Worm (Caenorhabditis elegans) whole organism, L4 larva: ENCODE measurements around the gene srlf-33.

Source experiments
- D1046.2 ChIP-seq: fragments of 200-800 bp; sonication (Bioruptor generic); IDR thresholded peaks from 2 replicates; pipeline ENCODE4 v1.3.6; 2022; ENCODE audit warnings: missing genetic modification characterization, missing compliant biosample characterization
- F10B5.3 ChIP-seq: sonication (generic microtip); optimal IDR thresholded peaks from 2 replicates; lab custom pipeline; 2016; ENCODE audit warnings: mild to moderate bottlenecking, missing genetic modification characterization, missing compliant biosample characterization
- T20F7.1 ChIP-seq: fragments of 200-800 bp; sonication (Bioruptor generic); optimal IDR thresholded peaks from 2 replicates; lab custom pipeline; 2018; ENCODE audit warnings: mild to moderate bottlenecking, missing genetic modification characterization, missing compliant biosample characterization
- Y75B8A.6 ChIP-seq: fragments of 200-800 bp; sonication (Bioruptor generic); IDR thresholded peaks from 2 replicates; pipeline ENCODE4 v1.3.6; 2022; ENCODE audit warnings: missing genetic modification reagents, missing genetic modification characterization, missing compliant biosample characterization
- ZK546.5 ChIP-seq, 2 experiments: sonication (generic microtip); optimal IDR thresholded peaks; 2 replicates each; lab custom pipeline; 2017; ENCODE audit warnings: missing biosample characterization in 2 of 2, missing genetic modification characterization in 2 of 2
- ama-1 ChIP-seq: fragments of 150-350 bp; optimal IDR thresholded peaks from 2 replicates; lab custom pipeline; 2014; ENCODE audit warnings: inconsistent platforms, mixed read lengths
- ceh-28 ChIP-seq: fragments of 150-350 bp; optimal IDR thresholded peaks from 2 replicates; lab custom pipeline; 2014; ENCODE audit warnings: missing biosample characterization, missing genetic modification reagents, missing genetic modification characterization
- ceh-32 ChIP-seq: sonication (generic microtip); optimal IDR thresholded peaks from 2 replicates; lab custom pipeline; 2016; ENCODE audit warnings: mild to moderate bottlenecking, missing genetic modification characterization, missing compliant biosample characterization; ENCODE audit not compliant: poor library complexity
- ceh-62 ChIP-seq: sonication (generic microtip); optimal IDR thresholded peaks from 2 replicates; lab custom pipeline; 2017; ENCODE audit warnings: missing biosample characterization, missing genetic modification characterization
- ceh-82 ChIP-seq: sonication (generic microtip); optimal IDR thresholded peaks from 2 replicates; lab custom pipeline; 2017; ENCODE audit warnings: missing biosample characterization, missing genetic modification characterization
- cey-2 ChIP-seq: sonication (generic microtip); optimal IDR thresholded peaks from 3 replicates; lab custom pipeline; 2017; ENCODE audit warnings: missing genetic modification characterization, mild to moderate bottlenecking, missing compliant biosample characterization, antibody characterized with exemption, borderline replicate concordance; ENCODE audit not compliant: insufficient read depth
- dmd-6 ChIP-seq: fragments of 200-800 bp; sonication (Bioruptor generic); IDR thresholded peaks from 2 replicates; pipeline ENCODE4 v1.3.6; 2022; ENCODE audit warnings: missing genetic modification reagents, missing genetic modification characterization, missing compliant biosample characterization
- dmd-8 ChIP-seq: fragments of 200-800 bp; sonication (Bioruptor generic); IDR thresholded peaks from 2 replicates; pipeline ENCODE4 v1.3.6; 2022; ENCODE audit warnings: missing genetic modification characterization, missing compliant biosample characterization
- hif-1 ChIP-seq, 2 experiments: sonication (generic microtip); optimal IDR thresholded peaks; 2 replicates each; lab custom pipeline; 2016 to 2017; ENCODE audit warnings: missing compliant biosample characterization in 2 of 2, missing genetic modification characterization in 2 of 2, missing genetic modification reagents in 2 of 2, missing genotype in 2 of 2, mild to moderate bottlenecking in 1 of 2
- lin-1 ChIP-seq: fragments of 200-800 bp; sonication (Bioruptor generic); IDR thresholded peaks from 2 replicates; pipeline ENCODE4 v1.3.6; 2022; ENCODE audit warnings: missing genetic modification reagents, missing genetic modification characterization, missing compliant biosample characterization
- lin-15B ChIP-seq: fragments of 150-350 bp; sonication (generic microtip); optimal IDR thresholded peaks from 3 replicates; lab custom pipeline; 2014; ENCODE audit warnings: missing biosample characterization, missing genetic modification characterization
- lir-3 ChIP-seq: sonication (generic microtip); optimal IDR thresholded peaks from 2 replicates; lab custom pipeline; 2016; ENCODE audit warnings: mild to moderate bottlenecking, missing genetic modification characterization, missing compliant biosample characterization
- madf-9 ChIP-seq: fragments of 200-800 bp; sonication (Bioruptor generic); conservative IDR thresholded peaks from 2 replicates; pipeline ENCODE4 v1.3.6; 2022; ENCODE audit warnings: missing genetic modification reagents, missing genetic modification characterization, missing compliant biosample characterization
- mdl-1 ChIP-seq, 2 experiments: fragments of 150-350 bp in 1 of 2; sonication (generic microtip) in 1 of 2; optimal IDR thresholded peaks; 2 replicates each; lab custom pipeline; 2014 to 2017; ENCODE audit warnings: missing biosample characterization in 2 of 2, missing genetic modification characterization in 2 of 2
- mes-2 ChIP-seq: sonication (generic microtip); optimal IDR thresholded peaks from 2 replicates; lab custom pipeline; 2016; ENCODE audit warnings: missing genotype, mild to moderate bottlenecking, missing genetic modification characterization, missing compliant biosample characterization; ENCODE audit not compliant: poor library complexity, severe bottlenecking
- mxl-2 ChIP-seq: fragments of 200-800 bp; sonication (Bioruptor generic); conservative IDR thresholded peaks from 2 replicates; pipeline ENCODE4 v1.3.6; 2022; ENCODE audit warnings: missing genetic modification reagents, missing genetic modification characterization, missing compliant biosample characterization
- nhr-10 ChIP-seq: fragments of 150-350 bp; optimal IDR thresholded peaks from 2 replicates; lab custom pipeline; 2014; ENCODE audit warnings: missing biosample characterization, missing genetic modification characterization
- nhr-102 ChIP-seq: sonication (generic microtip); optimal IDR thresholded peaks from 2 replicates; lab custom pipeline; 2016; ENCODE audit warnings: mild to moderate bottlenecking, missing genetic modification characterization, moderate library complexity, missing compliant biosample characterization
- nhr-11 ChIP-seq: fragments of 150-350 bp; optimal IDR thresholded peaks from 2 replicates; lab custom pipeline; 2014; ENCODE audit warnings: missing biosample characterization, missing genetic modification characterization
- nhr-25 ChIP-seq: sonication (generic microtip); optimal IDR thresholded peaks from 2 replicates; lab custom pipeline; 2017; ENCODE audit warnings: missing genetic modification characterization, mild to moderate bottlenecking, missing compliant biosample characterization, antibody characterized with exemption, moderate library complexity, borderline replicate concordance; ENCODE audit not compliant: insufficient read depth
- nhr-28 ChIP-seq: fragments of 150-350 bp; optimal IDR thresholded peaks from 2 replicates; lab custom pipeline; 2014; ENCODE audit warnings: missing biosample characterization, missing genetic modification characterization
- nhr-48 ChIP-seq: sonication (generic microtip); optimal IDR thresholded peaks from 2 replicates; lab custom pipeline; 2016; ENCODE audit warnings: mild to moderate bottlenecking, missing genetic modification characterization, missing compliant biosample characterization
- nhr-6 ChIP-seq: fragments of 150-350 bp; optimal IDR thresholded peaks from 2 replicates; lab custom pipeline; 2014; ENCODE audit warnings: missing biosample characterization, missing genetic modification characterization
- pha-4 ChIP-seq, 2 experiments: fragments of 150-350 bp in 1 of 2; fragments of 200-800 bp in 1 of 2; sonication (Bioruptor generic) in 1 of 2; IDR thresholded peaks in 1 of 2; optimal IDR thresholded peaks in 1 of 2; 2 replicates each; pipeline versions ENCODE4 v1.3.6 to Lab custom; 2014 to 2022; ENCODE audit warnings: missing genetic modification characterization in 2 of 2, missing genetic modification reagents in 2 of 2, missing biosample characterization in 1 of 2, missing compliant biosample characterization in 1 of 2
- pqm-1 ChIP-seq: sonication (generic microtip); optimal IDR thresholded peaks from 2 replicates; lab custom pipeline; 2017; ENCODE audit warnings: missing biosample characterization, missing genetic modification characterization
- sdz-12 ChIP-seq: fragments of 200-800 bp; sonication (Bioruptor generic); optimal IDR thresholded peaks from 2 replicates; lab custom pipeline; 2018; ENCODE audit warnings: mild to moderate bottlenecking, missing genetic modification characterization, missing compliant biosample characterization
- set-16 ChIP-seq: fragments of 200-800 bp; sonication (Bioruptor generic); IDR thresholded peaks from 2 replicates; pipeline ENCODE4 v1.3.6; 2022; ENCODE audit warnings: missing genetic modification reagents, missing genetic modification characterization, missing compliant biosample characterization
- unc-39 ChIP-seq: sonication (generic microtip); optimal IDR thresholded peaks from 2 replicates; lab custom pipeline; 2017; ENCODE audit warnings: missing biosample characterization, missing genetic modification characterization
- unc-62 ChIP-seq, 3 experiments: fragments of 150-350 bp in 1 of 3; sonication (generic microtip); optimal IDR thresholded peaks in 2 of 3; peaks in 1 of 3; 1 replicate in 1 of 3; 2 replicates in 2 of 3; lab custom pipeline; 2014 to 2017; ENCODE audit warnings: missing biosample characterization in 3 of 3, missing genetic modification characterization in 3 of 3, missing genetic modification reagents in 3 of 3, missing genotype in 1 of 3
- zip-11 ChIP-seq: fragments of 200-800 bp; sonication (Bioruptor generic); IDR thresholded peaks from 2 replicates; pipeline ENCODE4 v1.3.6; 2022; ENCODE audit warnings: missing genetic modification characterization, missing compliant biosample characterization
- ztf-11 ChIP-seq: fragments of 150-350 bp; optimal IDR thresholded peaks from 2 replicates; lab custom pipeline; 2014; ENCODE audit warnings: missing biosample characterization, missing genetic modification characterization

srlf-33 gene

DNA sequence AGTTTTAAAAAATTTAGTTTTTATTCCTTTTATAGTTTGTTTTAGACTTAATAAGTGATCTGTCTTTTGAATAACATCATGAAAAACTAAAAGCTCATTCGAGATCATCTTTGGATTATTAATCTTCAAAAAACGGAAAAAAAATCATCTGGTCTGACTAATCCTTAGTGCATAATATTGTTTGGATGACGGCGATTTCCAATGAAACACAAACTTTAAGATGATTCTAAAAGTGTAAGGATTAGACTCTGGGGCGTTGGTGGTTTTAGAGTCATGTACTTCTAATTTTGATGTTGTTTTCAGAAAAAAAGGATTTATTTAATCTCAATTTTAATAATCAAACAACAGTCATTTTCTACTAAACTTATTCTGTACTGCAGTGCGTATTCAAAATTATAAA, 31.9 kb downstream of the srlf-33 start (continued):
- TF ChIP-seq pha-4 (GFP tag; IDR thresholded peaks at IDR 0.05; lab: Robert Waterston, UW) (no peak), pha-4 (tag; optimal IDR thresholded peaks at IDR 0.05; lab: Kevin White, UChicago) (no peak), zip-11 (GFP tag; lab: Robert Waterston, UW) (no peak), unc-62 (GFP tag; optimal IDR thresholded peaks at IDR 0.05 in 1 of 2; lab: Kevin White, UChicago) (no peak), unc-62 (tag; optimal IDR thresholded peaks at IDR 0.05; lab: Kevin White, UChicago) (no peak), T20F7.1 (GFP tag; lab: Kevin White, UChicago) (no peak)

DNA sequence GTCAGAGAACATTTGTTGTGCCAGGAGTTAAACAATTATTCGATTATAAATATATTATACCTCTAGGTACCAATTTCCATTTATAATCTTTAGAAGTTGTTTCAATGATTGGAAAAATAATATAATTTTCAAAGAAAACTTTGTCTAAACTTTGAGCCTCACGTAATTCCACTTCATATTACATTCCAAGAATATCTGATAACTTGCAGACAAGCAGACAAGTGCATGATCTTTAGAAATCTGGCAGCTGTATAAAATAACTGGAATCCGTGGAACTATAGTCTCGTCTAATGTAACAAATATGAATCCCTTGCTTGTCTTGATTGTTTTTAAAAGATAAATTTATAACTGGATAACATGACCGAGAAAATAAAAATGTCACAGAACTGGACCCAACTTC, 32.7 kb downstream of the srlf-33 start:
- TF ChIP-seq nhr-6 (no peak), ceh-62 (no peak), madf-9 (GFP tag; lab: Robert Waterston, UW) (no peak), pqm-1 (tag; lab: Kevin White, UChicago) (no peak), nhr-102 (tag; lab: Kevin White, UChicago) (no peak), mes-2 (no peak), nhr-10 (tag; lab: Kevin White, UChicago) (no peak), ama-1 (lab: Kevin White, UChicago) (no peak), cey-2 (tag; lab: Kevin White, UChicago) (no peak), lir-3 (no peak), set-16 (GFP tag; lab: Robert Waterston, UW) (no peak), dmd-8 (no peak), ceh-32 (tag; lab: Kevin White, UChicago) (no peak), nhr-48 (tag; lab: Kevin White, UChicago) (no peak), nhr-11 (tag; lab: Kevin White, UChicago) (no peak), hif-1 (tag; optimal IDR thresholded peaks at IDR 0.05; lab: Kevin White, UChicago) (no peak), dmd-6 (GFP tag; lab: Robert Waterston, UW) (no peak), sdz-12 (no peak), ztf-11 (tag; lab: Kevin White, UChicago) (no peak), T20F7.1 (GFP tag; lab: Kevin White, UChicago) (no peak)

- TF ChIP-seq D1046.2 (GFP tag; lab: Robert Waterston, UW), result no peak
- TF ChIP-seq nhr-25 (tag; lab: Kevin White, UChicago), result peak; percentile 12
Observed at ce11 chrIV:11885313-11885712, 39.9 kb downstream of the srlf-33 start, which contains the start of gene let-653. TSS of gene let-653 (plus strand) at chrIV:11885613.

DNA sequence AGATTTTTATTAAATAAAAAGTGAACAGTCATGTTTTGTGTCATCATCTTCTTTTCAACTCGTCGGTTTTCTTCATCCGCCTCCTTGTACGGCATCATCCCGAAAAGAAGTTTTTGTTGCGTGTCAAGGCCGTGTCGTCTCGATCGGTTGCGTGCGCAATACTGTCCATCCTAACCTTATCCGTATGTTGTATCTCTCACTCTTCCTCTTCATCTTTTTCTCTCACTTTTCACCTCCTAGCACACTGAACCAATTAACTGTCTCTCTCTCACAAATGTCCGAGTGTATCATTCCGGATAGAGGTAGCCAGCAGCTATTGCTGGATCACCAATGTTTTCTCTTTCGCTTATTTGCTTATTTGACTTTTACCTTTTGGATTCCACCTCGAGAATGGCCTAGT, 41.8 kb downstream of the srlf-33 start:
- no peak for TF ChIP-seq ZK546.5 (tag; optimal IDR thresholded peaks at IDR 0.05; lab: Kevin White, UChicago)
- no peak for TF ChIP-seq Y75B8A.6 (GFP tag; lab: Robert Waterston, UW)
- TF ChIP-seq ceh-32 (tag; lab: Kevin White, UChicago), result no peak
- no peak for TF ChIP-seq ama-1 (lab: Kevin White, UChicago)
- no peak for TF ChIP-seq F10B5.3 (tag; lab: Kevin White, UChicago)
- TF ChIP-seq mxl-2 (GFP tag; lab: Robert Waterston, UW), result no peak
- no peak for TF ChIP-seq ztf-11 (tag; lab: Kevin White, UChicago)
- TF ChIP-seq ceh-28 (tag; lab: Kevin White, UChicago), result no peak
- no peak for TF ChIP-seq unc-39 (tag; lab: Kevin White, UChicago)
- no peak for TF ChIP-seq dmd-6 (GFP tag; lab: Robert Waterston, UW)
- no peak for TF ChIP-seq lin-1 (GFP tag; lab: Robert Waterston, UW)
- TF ChIP-seq mdl-1 (tag; optimal IDR thresholded peaks at IDR 0.05; lab: Kevin White, UChicago), result peak in 1 of 2 experiments; percentile 10
- peak; percentile 63 for TF ChIP-seq nhr-28
- peak; percentile 43 for TF ChIP-seq nhr-25 (tag; lab: Kevin White, UChicago)
- no peak for TF ChIP-seq ceh-82 (tag; lab: Kevin White, UChicago)
- TF ChIP-seq lin-15B (tag; lab: Kevin White, UChicago), result no peak
